Worm (Caenorhabditis elegans): ENCODE data around the gene nhr-17.
A peak's percentile ranks its signal among the peaks of the same experiment; 100 is the strongest.

Gene nhr-17

DNA sequence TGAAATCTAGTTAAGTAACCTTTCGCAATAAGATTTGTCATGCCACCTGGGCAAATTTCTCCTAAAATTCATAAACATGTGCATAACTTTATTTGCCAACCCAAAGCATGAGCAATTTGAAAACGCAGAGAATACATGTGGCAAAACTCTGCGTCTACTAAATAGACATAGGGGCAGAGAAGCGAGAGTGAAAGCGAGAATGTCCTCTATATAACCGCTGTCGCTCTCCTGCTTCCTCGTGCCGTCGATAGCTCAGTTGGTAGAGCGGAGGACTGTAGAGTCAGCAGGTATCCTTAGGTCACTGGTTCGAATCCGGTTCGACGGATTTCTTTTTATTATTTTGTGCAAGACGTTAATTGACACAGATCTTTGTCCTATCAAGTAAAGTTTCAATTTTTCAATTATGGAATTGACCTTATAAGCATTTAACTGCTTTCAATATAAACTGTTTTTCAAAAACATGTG is 2.6 kb downstream of the nhr-17 start (continued):
- TF ChIP-seq ztf-26 (tag; optimal IDR thresholded peaks at IDR 0.05): peak; percentile 77
- TF ChIP-seq repo-1 (tag; optimal IDR thresholded peaks at IDR 0.05): peak; percentile 84
- peak; percentile 75 for TF ChIP-seq egrh-3 (GFP tag; IDR thresholded peaks at IDR 0.05)
- TF ChIP-seq lag-1 (GFP tag; IDR thresholded peaks at IDR 0.05): no peak
- peak; percentile 90 for TF ChIP-seq ama-1 (optimal IDR thresholded peaks at IDR 0.05)
- peak; percentile 50 to 54 for TF ChIP-seq ama-1 (GFP tag; optimal IDR thresholded peaks at IDR 0.05)
- no peak for TF ChIP-seq Y53G8AR.9 (GFP tag; conservative IDR thresholded peaks at IDR 0.05)
- TF ChIP-seq fkh-3 (tag; optimal IDR thresholded peaks at IDR 0.05): peak; percentile 90
- TF ChIP-seq tlf-1 (GFP tag; optimal IDR thresholded peaks at IDR 0.05): peak; percentile 52
- TF ChIP-seq aptf-2 (GFP tag; conservative IDR thresholded peaks at IDR 0.05): 0 out of 2 replicates have a peak, but pooled peaks have one; percentile 14
- TF ChIP-seq Y56A3A.18 (GFP tag; IDR thresholded peaks at IDR 0.05): peak; percentile 91
- peak; percentile 85 for TF ChIP-seq lin-40 (tag; optimal IDR thresholded peaks at IDR 0.05)
- no peak for TF ChIP-seq dpl-1 (GFP tag; optimal IDR thresholded peaks at IDR 0.05)
- peak; percentile 89; the same call in 1 of the 2 replicates for TF ChIP-seq nhr-120 (GFP tag; IDR thresholded peaks at IDR 0.05)
- peak; percentile 85 for TF ChIP-seq ztf-28 (GFP tag; IDR thresholded peaks at IDR 0.05)
- peak; percentile 64 to 75 for TF ChIP-seq let-607 (tag; optimal IDR thresholded peaks at IDR 0.05)
- TF ChIP-seq nhr-80 (tag; optimal IDR thresholded peaks at IDR 0.05): peak; percentile 22
- peak; percentile 11 for TF ChIP-seq sptf-2 (GFP tag; optimal IDR thresholded peaks at IDR 0.05)
- TF ChIP-seq somi-1 (GFP tag; optimal IDR thresholded peaks at IDR 0.05): peak; percentile 71
- peak; percentile 5 for TF ChIP-seq F55B11.4 (tag; optimal IDR thresholded peaks at IDR 0.05; ENCODE audit: borderline replicate concordance, insufficient read depth)
- no peak for TF ChIP-seq cebp-1 (GFP tag; IDR thresholded peaks at IDR 0.05)
- TF ChIP-seq cebp-1 (tag; optimal IDR thresholded peaks at IDR 0.05): peak; percentile 83
- TF ChIP-seq C17E4.6 (GFP tag; IDR thresholded peaks at IDR 0.05): no peak; the same call in 1 of the 2 replicates
- TF ChIP-seq D2030.7 (GFP tag; IDR thresholded peaks at IDR 0.05): peak; percentile 72; the same call in 1 of the 2 replicates
- TF ChIP-seq ztf-25 (GFP tag; IDR thresholded peaks at IDR 0.05): peak; percentile 95
- peak; percentile 91 for TF ChIP-seq chd-7 (tag; optimal IDR thresholded peaks at IDR 0.05)
- no peak for TF ChIP-seq ztf-22 (GFP tag; optimal IDR thresholded peaks at IDR 0.05)
- peak; percentile 90; the same call in 1 of the 2 replicates for TF ChIP-seq cebp-2 (GFP tag; IDR thresholded peaks at IDR 0.05)
- peak; percentile 69 for TF ChIP-seq ztf-3 (GFP tag; optimal IDR thresholded peaks at IDR 0.05)
- no peak; the same call in 1 of the 2 replicates for TF ChIP-seq madf-8 (GFP tag; conservative IDR thresholded peaks at IDR 0.05)
- TF ChIP-seq tbx-9 (tag; optimal IDR thresholded peaks at IDR 0.05; ENCODE audit: borderline replicate concordance): peak; percentile 86
- TF ChIP-seq aptf-3 (GFP tag; IDR thresholded peaks at IDR 0.05): peak; percentile 98
- no peak for TF ChIP-seq sea-2 (GFP tag; IDR thresholded peaks at IDR 0.05)
- peak; percentile 39 for TF ChIP-seq snpc-3.4 (tag; optimal IDR thresholded peaks at IDR 0.05)
- peak; percentile 75 for TF ChIP-seq ZK185.1 (tag; optimal IDR thresholded peaks at IDR 0.05; ENCODE audit: poor library complexity, severe bottlenecking)
- TF ChIP-seq nhr-27 (tag; optimal IDR thresholded peaks at IDR 0.05): peak; percentile 70
- TF ChIP-seq T26A5.8 (tag; optimal IDR thresholded peaks at IDR 0.05): peak; percentile 88
- peak; percentile 79 for TF ChIP-seq snpc-4 (GFP tag; optimal IDR thresholded peaks at IDR 0.05)
- peak in 3 of 4 experiments; percentile 45 to 76 (median 62) for TF ChIP-seq snpc-4 (tag; optimal IDR thresholded peaks at IDR 0.05)
- TF ChIP-seq C06A6.2 (GFP tag; conservative IDR thresholded peaks at IDR 0.05): peak; percentile 85
- peak; percentile 83 for TF ChIP-seq athp-1 (tag; optimal IDR thresholded peaks at IDR 0.05)
- peak; percentile 39; the same call in 1 of the 2 replicates for TF ChIP-seq hsf-1 (GFP tag; IDR thresholded peaks at IDR 0.05)
- TF ChIP-seq mxl-1 (tag; optimal IDR thresholded peaks at IDR 0.05): peak; percentile 90
- TF ChIP-seq ceh-58 (GFP tag; IDR thresholded peaks at IDR 0.05): 0 out of 2 replicates have a peak, but pooled peaks have one; percentile 82
- peak; percentile 1 for TF ChIP-seq lsl-1 (GFP tag; optimal IDR thresholded peaks at IDR 0.05)
- peak; percentile 81; the same call in 1 of the 2 replicates for TF ChIP-seq madf-3 (GFP tag; IDR thresholded peaks at IDR 0.05)
- TF ChIP-seq B0035.1 (tag; optimal IDR thresholded peaks at IDR 0.05): peak; percentile 75

Measured in whole organism, young adult.